Worm (Caenorhabditis elegans) whole organism, early embryonic: ENCODE results near the gene C29E4.15.

Source experiments
- B0310.2 ChIP-seq: sonication (generic microtip); optimal IDR thresholded peaks from 2 replicates; lab custom pipeline; 2016; ENCODE audit warnings: mild to moderate bottlenecking, missing genetic modification characterization, missing compliant biosample characterization
- F13C5.2 ChIP-seq: sonication (generic microtip); optimal IDR thresholded peaks from 2 replicates; lab custom pipeline; 2017; ENCODE audit warnings: mild to moderate bottlenecking, missing genetic modification characterization, inconsistent platforms, missing compliant biosample characterization
- aly-1 ChIP-seq: sonication (generic microtip); optimal IDR thresholded peaks from 2 replicates; lab custom pipeline; 2016; ENCODE audit warnings: missing genetic modification characterization, missing compliant biosample characterization
- ama-1 ChIP-seq: fragments of 150-350 bp; optimal IDR thresholded peaks from 2 replicates; lab custom pipeline; 2014
- ceh-13 ChIP-seq: fragments of 200-800 bp; sonication (Bioruptor generic); optimal IDR thresholded peaks from 2 replicates; lab custom pipeline; 2018; ENCODE audit warnings: mild to moderate bottlenecking, missing genetic modification characterization, missing compliant biosample characterization
- ceh-36 ChIP-seq: sonication (generic microtip); optimal IDR thresholded peaks from 2 replicates; lab custom pipeline; 2016; ENCODE audit warnings: missing genetic modification characterization, inconsistent platforms, missing compliant biosample characterization
- ets-7 ChIP-seq: sonication (generic microtip); optimal IDR thresholded peaks from 2 replicates; lab custom pipeline; 2016; ENCODE audit warnings: missing genotype, missing genetic modification characterization, missing compliant biosample characterization
- flt-1 ChIP-seq: fragments of 200-800 bp; sonication (Bioruptor generic); IDR thresholded peaks from 2 replicates; pipeline ENCODE4 v1.3.6; 2022; ENCODE audit warnings: missing genetic modification characterization, missing compliant biosample characterization
- hmbx-1 ChIP-seq: sonication (generic microtip); optimal IDR thresholded peaks from 2 replicates; lab custom pipeline; 2016; ENCODE audit warnings: mild to moderate bottlenecking, missing genetic modification characterization, missing compliant biosample characterization
- hmg-4 ChIP-seq: fragments of 200-800 bp; sonication (Bioruptor generic); optimal IDR thresholded peaks from 2 replicates; lab custom pipeline; 2018; ENCODE audit warnings: mild to moderate bottlenecking, missing genetic modification characterization, missing compliant biosample characterization
- hnd-1 ChIP-seq: sonication (generic microtip); optimal IDR thresholded peaks from 2 replicates; lab custom pipeline; 2016; ENCODE audit warnings: missing genetic modification characterization, missing compliant biosample characterization
- pes-1 ChIP-seq: fragments of 200-800 bp; sonication (Bioruptor generic); IDR thresholded peaks from 2 replicates; pipeline ENCODE4 v1.3.6; 2022; ENCODE audit warnings: missing genetic modification reagents, missing genetic modification characterization, missing compliant biosample characterization
- scrt-1 ChIP-seq: fragments of 200-800 bp; sonication (Bioruptor generic); IDR thresholded peaks from 2 replicates; pipeline ENCODE4 v1.3.6; 2022; ENCODE audit warnings: missing genetic modification characterization, missing compliant biosample characterization
- sea-1 ChIP-seq: fragments of 200-800 bp; sonication (Bioruptor generic); conservative IDR thresholded peaks from 2 replicates; pipeline ENCODE4 v1.3.6; 2022; ENCODE audit warnings: missing genetic modification characterization, missing compliant biosample characterization
- tbx-11 ChIP-seq: fragments of 200-800 bp; sonication (Bioruptor generic); IDR thresholded peaks from 2 replicates; pipeline ENCODE4 v1.3.6; 2022; ENCODE audit warnings: missing genetic modification characterization, missing compliant biosample characterization
- tbx-37 ChIP-seq: fragments of 200-800 bp; sonication (Bioruptor generic); conservative IDR thresholded peaks from 2 replicates; pipeline ENCODE4 v1.3.6; 2022; ENCODE audit warnings: missing genetic modification reagents, missing genetic modification characterization, missing compliant biosample characterization
- tra-4 ChIP-seq: sonication (generic microtip); optimal IDR thresholded peaks from 2 replicates; lab custom pipeline; 2017; ENCODE audit warnings: missing genetic modification characterization, missing compliant biosample characterization

The C29E4.15 gene

DNA sequence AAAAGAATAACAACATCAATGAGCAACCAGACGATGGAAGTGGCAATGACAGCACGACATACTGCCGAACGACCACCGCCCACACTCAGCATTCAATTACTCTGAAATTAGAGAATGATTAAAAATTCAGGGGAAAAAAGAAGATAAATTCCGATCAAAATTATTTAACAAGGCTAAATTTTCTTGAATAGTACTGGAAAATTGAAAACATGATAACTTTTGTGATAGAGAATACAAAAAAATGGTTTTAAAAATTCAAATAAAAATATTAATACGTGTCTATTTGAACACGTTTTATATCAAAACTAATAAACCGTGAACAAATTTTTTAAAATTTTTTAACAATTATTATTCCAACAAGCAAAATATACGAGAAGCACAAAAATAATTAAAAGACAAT lies 34.8 kb upstream of the C29E4.15 start, which contains the start of gene gly-3:
gly-3 (minus strand) TSS at position 101 of the 400 bp plus-strand sequence.
- TF ChIP-seq F13C5.2 (tag; lab: Kevin White, UChicago) (no peak), ets-7 (no peak), ceh-36 (tag; lab: Kevin White, UChicago) (no peak), pes-1 (GFP tag; lab: Robert Waterston, UW) (no peak), sea-1 (no peak), hmbx-1 (tag; lab: Kevin White, UChicago) (no peak), B0310.2 (tag; lab: Kevin White, UChicago) (no peak), hmg-4 (GFP tag; lab: Kevin White, UChicago) (no peak), tra-4 (tag; lab: Kevin White, UChicago) (no peak), tbx-11 (GFP tag; lab: Robert Waterston, UW) (no peak), flt-1 (GFP tag; lab: Robert Waterston, UW) (no peak), ama-1 (lab: Kevin White, UChicago) (no peak), hnd-1 (tag; lab: Kevin White, UChicago) (no peak), scrt-1 (GFP tag; lab: Robert Waterston, UW) (no peak)

DNA sequence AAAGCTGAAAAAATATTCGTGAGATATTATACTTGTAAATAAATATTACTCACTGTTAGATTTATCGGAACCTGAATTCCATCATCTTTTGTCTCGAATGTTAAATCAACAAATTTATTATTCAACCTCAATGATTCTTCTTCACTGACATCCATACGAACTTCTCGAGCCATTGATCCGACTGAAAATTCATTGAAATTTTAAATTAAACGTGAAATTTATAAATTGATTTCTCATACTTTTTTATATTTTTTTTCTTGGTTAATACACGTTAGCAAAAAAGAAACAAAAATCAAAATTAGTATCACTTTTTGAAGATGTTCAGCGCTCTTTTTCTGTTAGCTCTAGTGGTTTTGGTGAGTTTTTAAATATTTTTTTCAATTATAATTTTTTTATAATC lies 32.6 kb upstream of the C29E4.15 start, which contains the start of gene C29E4.14:
C29E4.14 (plus strand) TSS at position 301 of the 400 bp plus-strand sequence.
- TF ChIP-seq ceh-13 (no peak), tbx-11 (GFP tag; lab: Robert Waterston, UW) (no peak), ama-1 (lab: Kevin White, UChicago) (no peak), sea-1 (no peak), ets-7 (no peak), pes-1 (GFP tag; lab: Robert Waterston, UW) (no peak), F13C5.2 (tag; lab: Kevin White, UChicago) (no peak), B0310.2 (tag; lab: Kevin White, UChicago) (no peak), flt-1 (GFP tag; lab: Robert Waterston, UW) (no peak), tra-4 (tag; lab: Kevin White, UChicago) (no peak), scrt-1 (GFP tag; lab: Robert Waterston, UW) (no peak), tbx-37 (GFP tag; lab: Robert Waterston, UW) (no peak), hnd-1 (tag; lab: Kevin White, UChicago) (no peak), ceh-36 (tag; lab: Kevin White, UChicago) (no peak), hmbx-1 (tag; lab: Kevin White, UChicago) (no peak), aly-1 (no peak), hmg-4 (GFP tag; lab: Kevin White, UChicago) (no peak)

ce11 chrIII:7922207-7922606 lies 30.2 kb upstream of the C29E4.15 start, which contains the start of gene C29E4.17:
C29E4.17 (plus strand) TSS chrIII:7922507.
- TF ChIP-seq aly-1 (no peak), ama-1 (lab: Kevin White, UChicago) (no peak), hmbx-1 (tag; lab: Kevin White, UChicago) (no peak), flt-1 (GFP tag; lab: Robert Waterston, UW) (no peak), tra-4 (tag; lab: Kevin White, UChicago) (no peak), pes-1 (GFP tag; lab: Robert Waterston, UW) (no peak), scrt-1 (GFP tag; lab: Robert Waterston, UW) (no peak), tbx-11 (GFP tag; lab: Robert Waterston, UW) (no peak), F13C5.2 (tag; lab: Kevin White, UChicago) (no peak), sea-1 (no peak), hnd-1 (tag; lab: Kevin White, UChicago) (no peak), B0310.2 (tag; lab: Kevin White, UChicago) (no peak), ceh-36 (tag; lab: Kevin White, UChicago) (no peak), ceh-13 (no peak), hmg-4 (GFP tag; lab: Kevin White, UChicago) (no peak), tbx-37 (GFP tag; lab: Robert Waterston, UW) (no peak), ets-7 (no peak)

DNA sequence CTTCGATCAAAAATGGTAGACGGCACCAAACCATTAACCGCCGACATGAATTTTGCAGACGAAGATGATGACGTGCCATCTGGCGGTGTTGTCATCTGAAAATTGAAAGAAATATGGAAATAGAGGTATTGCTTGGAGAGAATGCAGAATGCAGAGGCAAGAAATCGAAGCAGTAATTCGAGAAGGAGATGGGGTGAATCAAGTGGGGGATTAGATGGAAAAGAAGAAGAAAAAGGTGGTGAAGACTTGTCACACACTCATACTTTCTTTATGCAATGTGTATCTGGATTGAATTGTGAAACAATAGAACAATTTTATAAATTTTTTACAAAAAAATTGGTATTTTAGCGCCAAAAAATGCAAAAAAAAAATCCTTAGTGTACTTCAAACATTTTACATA lies 27.6 kb upstream of the C29E4.15 start, which contains the start of gene tag-250:
tag-250 (minus strand) TSS at position 101 of the 400 bp plus-strand sequence.
- TF ChIP-seq tbx-37 (GFP tag; lab: Robert Waterston, UW) (no peak), aly-1 (no peak), scrt-1 (GFP tag; lab: Robert Waterston, UW) (no peak), hmg-4 (GFP tag; lab: Kevin White, UChicago) (no peak), hnd-1 (tag; lab: Kevin White, UChicago) (no peak), ceh-13 (no peak), ama-1 (lab: Kevin White, UChicago) (no peak), ceh-36 (tag; lab: Kevin White, UChicago) (no peak), tbx-11 (GFP tag; lab: Robert Waterston, UW) (no peak), tra-4 (tag; lab: Kevin White, UChicago) (no peak), flt-1 (GFP tag; lab: Robert Waterston, UW) (no peak), hmbx-1 (tag; lab: Kevin White, UChicago) (no peak), F13C5.2 (tag; lab: Kevin White, UChicago) (no peak)

ce11 chrIII:7925968-7926367 lies 26.5 kb upstream of the C29E4.15 start:
- TF ChIP-seq pes-1 (GFP tag; lab: Robert Waterston, UW) (no peak), F13C5.2 (tag; lab: Kevin White, UChicago) (no peak), ceh-13 (no peak), flt-1 (GFP tag; lab: Robert Waterston, UW) (no peak), ceh-36 (tag; lab: Kevin White, UChicago) (no peak), tra-4 (tag; lab: Kevin White, UChicago) (no peak)

DNA sequence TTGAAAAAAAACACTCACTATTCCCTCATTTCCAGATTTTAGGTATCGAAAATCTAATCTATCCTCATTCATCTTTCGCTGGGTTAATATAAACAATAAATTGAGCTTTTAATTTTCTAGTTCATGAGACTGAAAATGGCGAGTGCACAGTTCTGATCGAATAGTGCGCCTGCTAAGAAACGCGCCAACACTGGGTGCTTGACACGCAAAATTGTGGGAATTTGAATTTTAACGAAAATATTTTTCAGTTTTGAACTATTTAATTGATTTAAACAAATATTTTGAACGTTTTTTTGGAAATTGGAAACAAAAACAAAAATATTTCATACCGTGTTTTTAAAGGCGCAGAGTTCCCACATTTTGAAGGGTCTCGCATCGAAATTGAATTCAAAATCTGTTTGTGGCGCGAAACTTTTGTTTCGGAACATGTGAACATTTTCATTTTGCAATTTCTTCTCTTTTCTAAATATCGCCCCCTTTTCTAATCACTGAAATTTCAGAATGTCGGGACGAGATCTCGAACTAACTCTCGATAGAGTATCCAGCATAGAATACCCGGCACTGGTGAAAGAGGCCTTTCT lies 23.8 kb upstream of the C29E4.15 start, which contains the start of the genes C29E4.13 and npp-15:
C29E4.13 (minus strand) TSS at position 169 of the 581 bp plus-strand sequence.
npp-15 (plus strand) TSS at position 495 of the 581 bp plus-strand sequence.
- TF ChIP-seq hmbx-1 (tag; lab: Kevin White, UChicago), result no peak
- TF ChIP-seq pes-1 (GFP tag; lab: Robert Waterston, UW), result no peak
- TF ChIP-seq tra-4 (tag; lab: Kevin White, UChicago), result no peak
- no peak for TF ChIP-seq ets-7
- no peak for TF ChIP-seq ama-1 (lab: Kevin White, UChicago)
- TF ChIP-seq tbx-11 (GFP tag; lab: Robert Waterston, UW), result no peak
- TF ChIP-seq flt-1 (GFP tag; lab: Robert Waterston, UW), result no peak
- no peak for TF ChIP-seq ceh-36 (tag; lab: Kevin White, UChicago)
- TF ChIP-seq F13C5.2 (tag; lab: Kevin White, UChicago), result no peak
- no peak for TF ChIP-seq scrt-1 (GFP tag; lab: Robert Waterston, UW)
- TF ChIP-seq hmg-4 (GFP tag; lab: Kevin White, UChicago), result no peak
- no peak for TF ChIP-seq hnd-1 (tag; lab: Kevin White, UChicago)
- TF ChIP-seq sea-1, result no peak
